Worm (Caenorhabditis elegans): ENCODE data around the gene jip-1.

The jip-1 gene

DNA sequence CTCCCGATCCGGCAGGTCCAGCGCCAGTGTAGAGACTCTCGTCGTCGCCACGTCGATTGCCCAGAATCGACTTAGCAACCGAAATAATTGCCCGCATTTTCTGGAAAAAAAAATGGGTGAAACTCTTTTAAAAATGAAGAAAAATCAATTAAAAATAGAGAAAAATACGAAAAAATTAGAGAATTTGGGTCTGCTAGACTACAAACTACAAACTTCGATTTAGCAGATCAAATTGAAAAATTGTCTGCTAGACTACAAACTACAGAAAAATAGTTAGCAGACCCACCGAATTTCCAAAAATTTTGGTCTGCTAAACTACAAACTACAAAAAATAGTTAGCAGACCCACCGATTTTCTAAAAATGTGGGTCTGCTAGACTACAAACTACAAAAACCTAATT is 48.1 kb downstream of the jip-1 start, which contains the start of gene rog-1:
rog-1 (minus strand) TSS at position 101 of the 400 bp plus-strand sequence.
- no peak for TF ChIP-seq ama-1 (optimal IDR thresholded peaks at IDR 0.05)
- no peak for TF ChIP-seq ceh-36 (tag; optimal IDR thresholded peaks at IDR 0.05)
- TF ChIP-seq tbx-37 (GFP tag; conservative IDR thresholded peaks at IDR 0.05) = no peak
- TF ChIP-seq scrt-1 (GFP tag; IDR thresholded peaks at IDR 0.05) = no peak
- no peak for TF ChIP-seq ceh-13 (GFP tag; optimal IDR thresholded peaks at IDR 0.05)
- no peak for TF ChIP-seq hnd-1 (tag; optimal IDR thresholded peaks at IDR 0.05)
- TF ChIP-seq tbx-11 (GFP tag; IDR thresholded peaks at IDR 0.05) = no peak
- TF ChIP-seq ets-7 (tag; optimal IDR thresholded peaks at IDR 0.05) = no peak
- no peak for TF ChIP-seq tra-4 (tag; optimal IDR thresholded peaks at IDR 0.05)
- no peak for TF ChIP-seq aly-1 (tag; optimal IDR thresholded peaks at IDR 0.05)
- TF ChIP-seq hmg-4 (GFP tag; optimal IDR thresholded peaks at IDR 0.05) = no peak

DNA sequence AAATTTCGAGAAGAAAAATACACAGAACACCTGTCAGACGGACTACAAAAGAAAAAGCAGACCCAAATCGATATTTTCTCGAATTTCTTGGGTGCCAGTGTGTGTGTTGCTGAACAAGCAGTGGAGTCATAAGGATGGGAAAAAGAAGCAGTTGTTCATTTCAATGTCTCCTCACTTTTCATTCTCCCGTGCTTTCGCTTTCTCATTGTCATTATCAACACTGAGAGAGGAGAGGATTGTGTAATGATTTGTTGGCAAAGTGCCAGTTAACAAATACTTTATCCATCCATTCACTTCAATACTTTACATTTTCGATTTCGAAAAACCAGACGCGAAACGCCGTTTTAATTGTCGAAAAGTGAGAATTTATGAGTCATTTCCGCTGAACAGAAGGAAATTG is 48.8 kb downstream of the jip-1 start:
- TF ChIP-seq tra-4 (tag; optimal IDR thresholded peaks at IDR 0.05) (no peak), ets-7 (tag; optimal IDR thresholded peaks at IDR 0.05) (no peak), tbx-11 (GFP tag; IDR thresholded peaks at IDR 0.05) (no peak), hmg-4 (GFP tag; optimal IDR thresholded peaks at IDR 0.05) (no peak), scrt-1 (GFP tag; IDR thresholded peaks at IDR 0.05) (no peak), sea-1 (GFP tag; conservative IDR thresholded peaks at IDR 0.05) (no peak), ama-1 (optimal IDR thresholded peaks at IDR 0.05) (no peak), hmbx-1 (tag; optimal IDR thresholded peaks at IDR 0.05) (no peak), pes-1 (GFP tag; IDR thresholded peaks at IDR 0.05) (no peak), F13C5.2 (tag; optimal IDR thresholded peaks at IDR 0.05) (no peak), B0310.2 (tag; optimal IDR thresholded peaks at IDR 0.05) (no peak), flt-1 (GFP tag; IDR thresholded peaks at IDR 0.05) (no peak), hnd-1 (tag; optimal IDR thresholded peaks at IDR 0.05) (no peak), ceh-13 (GFP tag; optimal IDR thresholded peaks at IDR 0.05) (no peak), tbx-37 (GFP tag; conservative IDR thresholded peaks at IDR 0.05) (no peak), ceh-36 (tag; optimal IDR thresholded peaks at IDR 0.05) (no peak)

DNA sequence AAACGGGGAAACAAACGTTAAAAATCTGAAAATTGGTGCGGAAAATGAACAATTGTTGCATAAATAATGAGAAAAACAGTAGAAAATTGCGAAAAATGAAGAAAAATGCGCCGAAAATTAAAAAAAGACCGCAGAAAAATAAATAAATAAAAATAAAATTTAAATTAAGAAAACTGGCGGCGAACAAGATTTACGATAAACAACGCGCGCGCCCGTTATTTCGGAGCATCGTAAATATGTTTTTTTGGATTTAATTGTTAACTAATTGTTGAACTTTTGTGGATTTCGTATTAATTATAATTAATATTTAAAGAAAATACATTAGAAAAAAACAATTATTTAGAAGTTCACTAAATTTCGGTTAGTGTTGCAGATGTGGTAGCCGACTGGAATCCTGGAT is 50.0 kb downstream of the jip-1 start:
- TF ChIP-seq scrt-1 (GFP tag; IDR thresholded peaks at IDR 0.05) (no peak), pes-1 (GFP tag; IDR thresholded peaks at IDR 0.05) (no peak), aly-1 (tag; optimal IDR thresholded peaks at IDR 0.05) (no peak), hmbx-1 (tag; optimal IDR thresholded peaks at IDR 0.05) (no peak), tra-4 (tag; optimal IDR thresholded peaks at IDR 0.05) (no peak), hmg-4 (GFP tag; optimal IDR thresholded peaks at IDR 0.05) (no peak), F13C5.2 (tag; optimal IDR thresholded peaks at IDR 0.05) (no peak), tbx-11 (GFP tag; IDR thresholded peaks at IDR 0.05) (no peak)

DNA sequence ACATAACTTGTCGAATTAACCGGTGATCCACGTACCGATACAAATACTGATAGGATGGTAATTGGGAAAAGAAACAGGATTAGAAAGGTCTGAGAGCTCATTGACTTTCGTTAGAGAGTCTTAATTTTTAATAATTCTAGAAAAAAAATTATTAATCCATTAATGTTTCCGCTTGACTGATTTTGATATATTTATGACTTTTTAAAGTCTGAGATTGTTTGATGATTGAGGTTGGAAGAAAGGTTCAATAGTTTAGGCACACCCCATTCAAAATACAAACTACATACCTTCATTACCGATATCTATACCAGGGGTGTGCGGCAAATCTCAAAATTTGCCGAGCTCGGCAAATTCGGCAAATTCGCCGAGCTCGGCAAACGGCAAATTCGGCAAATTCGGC is 51.5 kb downstream of the jip-1 start, which contains the start of gene F54D12.10:
F54D12.10 (minus strand) TSS at position 101 of the 400 bp plus-strand sequence.
- TF ChIP-seq tra-4 (tag; optimal IDR thresholded peaks at IDR 0.05) (no peak), tbx-11 (GFP tag; IDR thresholded peaks at IDR 0.05) (no peak), sea-1 (GFP tag; conservative IDR thresholded peaks at IDR 0.05) (no peak), scrt-1 (GFP tag; IDR thresholded peaks at IDR 0.05) (no peak), ceh-13 (GFP tag; optimal IDR thresholded peaks at IDR 0.05) (no peak), hmg-4 (GFP tag; optimal IDR thresholded peaks at IDR 0.05) (no peak), hmbx-1 (tag; optimal IDR thresholded peaks at IDR 0.05) (no peak)

DNA sequence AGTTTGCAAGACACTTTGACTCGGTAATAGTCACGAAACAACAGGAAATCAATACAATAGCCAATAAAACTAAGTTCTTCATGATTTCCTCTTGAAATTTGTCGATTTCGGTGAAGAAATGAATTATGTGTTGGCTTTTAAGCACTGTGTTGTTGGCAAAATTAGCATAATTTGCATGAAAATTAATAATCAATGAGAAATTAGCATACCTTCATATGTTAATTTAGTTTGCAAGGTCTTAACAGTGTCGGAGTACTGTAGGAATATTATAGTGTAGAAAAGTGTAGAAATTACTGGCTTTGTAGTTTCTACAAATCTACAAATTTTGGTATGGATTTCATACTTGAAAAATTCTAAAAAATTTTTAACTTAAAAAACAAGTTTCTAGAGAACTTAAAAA is 54.8 kb downstream of the jip-1 start, which contains the start of gene F54D12.9:
F54D12.9 (minus strand) TSS at position 101 of the 400 bp plus-strand sequence.
- TF ChIP-seq aly-1 (tag; optimal IDR thresholded peaks at IDR 0.05) = no peak
- TF ChIP-seq F13C5.2 (tag; optimal IDR thresholded peaks at IDR 0.05) = no peak

DNA sequence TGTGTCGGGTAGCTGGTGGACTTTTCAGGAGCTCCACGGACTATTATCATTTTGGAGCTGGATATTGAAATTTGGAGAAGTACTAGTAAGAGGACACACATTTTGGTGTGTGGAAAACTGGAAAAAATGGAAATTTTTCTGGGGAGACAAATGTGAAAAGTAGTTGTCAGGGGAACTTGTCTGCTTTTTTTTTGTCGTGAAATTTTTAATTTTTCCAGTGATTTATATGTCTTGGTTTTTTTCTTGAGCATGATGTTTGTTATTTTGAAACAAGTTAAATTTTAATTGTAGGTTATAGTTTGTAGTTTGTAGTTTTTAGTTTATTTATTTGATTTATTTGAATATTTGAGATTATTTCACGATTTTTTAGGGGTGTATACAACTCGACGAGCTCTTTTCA is 58.5 kb downstream of the jip-1 start, which contains the start of gene F54D12.7:
F54D12.7 (minus strand) TSS at position 101 of the 400 bp plus-strand sequence.
- TF ChIP-seq tbx-11 (GFP tag; IDR thresholded peaks at IDR 0.05) = no peak
- no peak for TF ChIP-seq hmg-4 (GFP tag; optimal IDR thresholded peaks at IDR 0.05)
- no peak for TF ChIP-seq ceh-36 (tag; optimal IDR thresholded peaks at IDR 0.05)
- no peak for TF ChIP-seq pes-1 (GFP tag; IDR thresholded peaks at IDR 0.05)
- TF ChIP-seq aly-1 (tag; optimal IDR thresholded peaks at IDR 0.05) = no peak
- TF ChIP-seq ama-1 (optimal IDR thresholded peaks at IDR 0.05) = no peak
- no peak for TF ChIP-seq B0310.2 (tag; optimal IDR thresholded peaks at IDR 0.05)
- no peak for TF ChIP-seq hnd-1 (tag; optimal IDR thresholded peaks at IDR 0.05)
- no peak for TF ChIP-seq flt-1 (GFP tag; IDR thresholded peaks at IDR 0.05)
- TF ChIP-seq tbx-37 (GFP tag; conservative IDR thresholded peaks at IDR 0.05) = no peak

DNA sequence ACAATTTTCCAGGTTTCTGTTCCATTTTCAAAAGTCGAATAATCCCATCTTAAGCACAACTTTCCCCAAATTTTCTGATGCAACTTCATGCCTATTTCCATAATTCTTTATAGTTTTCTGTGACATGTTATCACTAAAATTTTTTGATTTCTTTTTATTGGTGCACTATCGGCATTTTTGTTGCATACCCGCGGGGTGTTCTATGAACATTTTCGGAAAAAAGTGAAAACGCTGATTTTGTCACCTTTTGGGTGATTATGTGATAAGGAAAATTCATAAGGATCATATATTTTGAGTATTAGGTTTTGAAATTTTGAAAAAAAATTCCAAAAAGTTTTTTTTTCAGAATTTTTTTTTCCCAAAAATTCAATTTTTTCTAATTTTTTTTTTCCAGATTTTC is 59.7 kb downstream of the jip-1 start, which contains the start of gene aat-7:
aat-7 (plus strand) TSS at position 393 of the 400 bp plus-strand sequence.
- TF ChIP-seq scrt-1 (GFP tag; IDR thresholded peaks at IDR 0.05) = no peak
- TF ChIP-seq tra-4 (tag; optimal IDR thresholded peaks at IDR 0.05) = no peak
- TF ChIP-seq ceh-13 (GFP tag; optimal IDR thresholded peaks at IDR 0.05) = no peak
- TF ChIP-seq pes-1 (GFP tag; IDR thresholded peaks at IDR 0.05) = no peak
- no peak for TF ChIP-seq sea-1 (GFP tag; conservative IDR thresholded peaks at IDR 0.05)
- no peak for TF ChIP-seq B0310.2 (tag; optimal IDR thresholded peaks at IDR 0.05)
- no peak for TF ChIP-seq hmg-4 (GFP tag; optimal IDR thresholded peaks at IDR 0.05)
- no peak for TF ChIP-seq flt-1 (GFP tag; IDR thresholded peaks at IDR 0.05)
- TF ChIP-seq F13C5.2 (tag; optimal IDR thresholded peaks at IDR 0.05) = no peak
- TF ChIP-seq hnd-1 (tag; optimal IDR thresholded peaks at IDR 0.05) = no peak
- TF ChIP-seq tbx-37 (GFP tag; conservative IDR thresholded peaks at IDR 0.05) = no peak
- no peak for TF ChIP-seq aly-1 (tag; optimal IDR thresholded peaks at IDR 0.05)
- TF ChIP-seq ama-1 (optimal IDR thresholded peaks at IDR 0.05) = no peak

DNA sequence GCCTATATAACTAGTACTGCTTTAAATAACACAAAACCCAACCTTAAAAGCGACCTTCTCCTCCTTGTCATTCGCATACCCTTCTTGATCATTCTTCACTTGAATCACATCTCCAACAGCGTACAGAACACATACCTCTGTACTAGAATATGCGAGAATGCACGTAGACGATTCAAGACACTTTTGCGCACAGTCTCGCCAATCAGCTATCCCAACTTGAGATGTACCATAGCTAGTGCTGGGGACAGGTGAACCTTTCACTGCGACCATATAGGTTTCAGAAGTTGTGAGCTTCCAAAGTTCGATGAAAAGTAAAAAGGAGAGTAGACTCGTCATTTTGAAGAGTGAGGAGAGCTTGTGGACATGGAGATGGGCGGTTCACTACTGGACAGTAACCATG is 70.9 kb downstream of the jip-1 start, which contains the start of gene F54D12.8:
F54D12.8 (minus strand) TSS at position 336 of the 400 bp plus-strand sequence.
- TF ChIP-seq tbx-37 (GFP tag; conservative IDR thresholded peaks at IDR 0.05) = no peak
- TF ChIP-seq tra-4 (tag; optimal IDR thresholded peaks at IDR 0.05) = no peak
- TF ChIP-seq hmg-4 (GFP tag; optimal IDR thresholded peaks at IDR 0.05) = no peak
- no peak for TF ChIP-seq tbx-11 (GFP tag; IDR thresholded peaks at IDR 0.05)
- no peak for TF ChIP-seq ets-7 (tag; optimal IDR thresholded peaks at IDR 0.05)
- TF ChIP-seq ceh-36 (tag; optimal IDR thresholded peaks at IDR 0.05) = no peak

Data from whole organism, early embryonic.